Fruit fly (Drosophila melanogaster): Measurements from ENCODE around the gene RFeSP.

Gene RFeSP

dm6 chr2L:1643252-1643864 is 29.4 kb upstream of the RFeSP start (continued):
- peak; percentile 59 for TF ChIP-seq CG11762 (GFP tag; optimal IDR thresholded peaks at IDR 0.05; ENCODE audit: insufficient read depth)
- TF ChIP-seq fd59A (GFP tag; optimal IDR thresholded peaks at IDR 0.05) = peak; percentile 78
- peak; percentile 9 to 33 for TF ChIP-seq salr (GFP tag; optimal IDR thresholded peaks at IDR 0.05)
- TF ChIP-seq cyc (GFP tag; optimal IDR thresholded peaks at IDR 0.05) = peak; percentile 52
- TF ChIP-seq CG16779 (tag; optimal IDR thresholded peaks at IDR 0.05) = peak; percentile 11
- TF ChIP-seq CG10669 (GFP tag; optimal IDR thresholded peaks at IDR 0.05) = peak; percentile 74
- no peak for TF ChIP-seq Eip93F (GFP tag; optimal IDR thresholded peaks at IDR 0.05)
- TF ChIP-seq Hr4 (GFP tag; optimal IDR thresholded peaks at IDR 0.05) = peak; percentile 7
- TF ChIP-seq Sox102F (GFP tag; optimal IDR thresholded peaks at IDR 0.05) = peak; percentile 34
- TF ChIP-seq spab (GFP tag; optimal IDR thresholded peaks at IDR 0.05) = peak; percentile 78
- peak; percentile 73 for TF ChIP-seq CG3919 (GFP tag; optimal IDR thresholded peaks at IDR 0.05)
- peak; percentile 71; the same call in 2 of the 3 replicates for TF ChIP-seq CG8119 (GFP tag; IDR thresholded peaks at IDR 0.05)
- TF ChIP-seq Met (GFP tag; optimal IDR thresholded peaks at IDR 0.05) = peak; percentile 76
- peak; percentile 15 for TF ChIP-seq CG8319 (GFP tag; optimal IDR thresholded peaks at IDR 0.05)
- peak; percentile 86 for TF ChIP-seq Eip78C (GFP tag)
- TF ChIP-seq dac (GFP tag; optimal IDR thresholded peaks at IDR 0.05) = no peak
- peak; percentile 86 for TF ChIP-seq CG6808 (GFP tag; optimal IDR thresholded peaks at IDR 0.05)
- peak; percentile 60 for TF ChIP-seq CG32006 (GFP tag; optimal IDR thresholded peaks at IDR 0.05)
- TF ChIP-seq CG3032 (tag; optimal IDR thresholded peaks at IDR 0.05) = peak; percentile 84

- TF ChIP-seq dsx (GFP tag; optimal IDR thresholded peaks at IDR 0.05; ENCODE audit: poor library complexity, severe bottlenecking) = peak; percentile 39
- TF ChIP-seq Met (GFP tag; optimal IDR thresholded peaks at IDR 0.05) = no peak
- TF ChIP-seq CG6854 (GFP tag; optimal IDR thresholded peaks at IDR 0.05) = no peak
- peak; percentile 71; the same call in 1 of the 2 replicates for TF ChIP-seq CG11294 (GFP tag; IDR thresholded peaks at IDR 0.05)
- TF ChIP-seq CG3919 (GFP tag; optimal IDR thresholded peaks at IDR 0.05) = peak; percentile 26
- TF ChIP-seq achi (GFP tag; optimal IDR thresholded peaks at IDR 0.05) = no peak
- TF ChIP-seq CG32006 (GFP tag; optimal IDR thresholded peaks at IDR 0.05) = peak; percentile 75
- TF ChIP-seq Sox15 (GFP tag; optimal IDR thresholded peaks at IDR 0.05) = no peak
- peak; percentile 5 for TF ChIP-seq dac (GFP tag; optimal IDR thresholded peaks at IDR 0.05)
- TF ChIP-seq salr (GFP tag; optimal IDR thresholded peaks at IDR 0.05) = peak in 1 of 2 experiments; percentile 11
- peak; percentile 54 for TF ChIP-seq pdm3 (GFP tag; optimal IDR thresholded peaks at IDR 0.05)
- TF ChIP-seq topi (GFP tag; optimal IDR thresholded peaks at IDR 0.05) = no peak
- TF ChIP-seq vri (GFP tag; optimal IDR thresholded peaks at IDR 0.05) = no peak
- TF ChIP-seq ss (GFP tag; optimal IDR thresholded peaks at IDR 0.05) = peak in 1 of 2 experiments; percentile 16
- TF ChIP-seq Eip78C (GFP tag) = peak; percentile 87
- peak; percentile 38 for TF ChIP-seq fd59A (GFP tag; optimal IDR thresholded peaks at IDR 0.05)
- peak; percentile 70 for TF ChIP-seq CG6276 (GFP tag; optimal IDR thresholded peaks at IDR 0.05)
- no peak for TF ChIP-seq Ets21C (GFP tag; optimal IDR thresholded peaks at IDR 0.05)
- peak; percentile 18 for TF ChIP-seq Ets96B (tag; optimal IDR thresholded peaks at IDR 0.05)
- TF ChIP-seq Lpt (GFP tag; optimal IDR thresholded peaks at IDR 0.05) = no peak
- TF ChIP-seq CG6792 (GFP tag; optimal IDR thresholded peaks at IDR 0.05) = no peak
- no peak for TF ChIP-seq CG31627 (GFP tag; optimal IDR thresholded peaks at IDR 0.05)
- peak; percentile 42 for TF ChIP-seq OdsH (GFP tag; optimal IDR thresholded peaks at IDR 0.05)
- peak; percentile 47 for TF ChIP-seq CG10669 (GFP tag; optimal IDR thresholded peaks at IDR 0.05)
- TF ChIP-seq Hr39 (GFP tag; optimal IDR thresholded peaks at IDR 0.05) = no peak
- TF ChIP-seq CG8119 (GFP tag; IDR thresholded peaks at IDR 0.05) = peak; percentile 82
- peak; percentile 66 for TF ChIP-seq CG15336 (GFP tag; IDR thresholded peaks at IDR 0.05)
- TF ChIP-seq CG8319 (GFP tag; optimal IDR thresholded peaks at IDR 0.05) = no peak
- no peak for TF ChIP-seq net (GFP tag; optimal IDR thresholded peaks at IDR 0.05)
- no peak for TF ChIP-seq Eip93F (GFP tag; optimal IDR thresholded peaks at IDR 0.05)
- no peak for TF ChIP-seq CG6808 (GFP tag; optimal IDR thresholded peaks at IDR 0.05)
- no peak for TF ChIP-seq CG16779 (tag; optimal IDR thresholded peaks at IDR 0.05)
- peak; percentile 53 for TF ChIP-seq Hr4 (GFP tag; optimal IDR thresholded peaks at IDR 0.05)
- TF ChIP-seq Blimp-1 (GFP tag; optimal IDR thresholded peaks at IDR 0.05) = no peak
- TF ChIP-seq eg (GFP tag; IDR thresholded peaks at IDR 0.05) = peak; percentile 69; the same call in 1 of the 3 replicates
- no peak for TF ChIP-seq Sox102F (GFP tag; optimal IDR thresholded peaks at IDR 0.05)
- no peak for TF ChIP-seq esn (GFP tag; optimal IDR thresholded peaks at IDR 0.05)
- TF ChIP-seq CG10631 (GFP tag; optimal IDR thresholded peaks at IDR 0.05) = peak; percentile 26
- TF ChIP-seq Sox14 (GFP tag; optimal IDR thresholded peaks at IDR 0.05) = peak; percentile 28
- TF ChIP-seq Gug (GFP tag; IDR thresholded peaks at IDR 0.05) = peak; percentile 70
These were observed 24.9 kb upstream of the RFeSP start for dm6 chr2L:1638650-1639549.

Data from whole organism, prepupa.